Fruit fly (Drosophila melanogaster): Measurements from ENCODE around the gene HGTX.

The HGTX gene

dm6 chr3L:14603160-14603559, 3.8 kb upstream of the HGTX start (continued):
- no peak for TF ChIP-seq Hr51 (GFP tag; optimal IDR thresholded peaks at IDR 0.05)
- no peak for TF ChIP-seq sd (tag; optimal IDR thresholded peaks at IDR 0.05)
- no peak for TF ChIP-seq CG17385 (GFP tag; optimal IDR thresholded peaks at IDR 0.05)
- TF ChIP-seq CTCF (GFP tag; optimal IDR thresholded peaks at IDR 0.05): peak; percentile 79
- no peak for TF ChIP-seq CG9609 (GFP tag; optimal IDR thresholded peaks at IDR 0.05)
- no peak for TF ChIP-seq CG17829 (tag; optimal IDR thresholded peaks at IDR 0.05)
- no peak for TF ChIP-seq CG9817 (tag; optimal IDR thresholded peaks at IDR 0.05)
- no peak for TF ChIP-seq shn (GFP tag; optimal IDR thresholded peaks at IDR 0.05)
- TF ChIP-seq Elba2 (GFP tag; optimal IDR thresholded peaks at IDR 0.05): peak; percentile 42
- no peak for TF ChIP-seq Mrtf (GFP tag; IDR thresholded peaks at IDR 0.05)

- TF ChIP-seq bbx (GFP tag; IDR thresholded peaks at IDR 0.05; ENCODE audit: partially characterized antibody) (peak; percentile 57; the same call in 1 of the 2 replicates), Nf-YC (tag; optimal IDR thresholded peaks at IDR 0.05) (peak; percentile 84), CG2199 (GFP tag; IDR thresholded peaks at IDR 0.05) (0 out of 3 replicates have a peak, but pooled peaks have one; percentile 63), CG9932 (GFP tag; IDR thresholded peaks at IDR 0.05) (no peak), CG14965 (GFP tag; optimal IDR thresholded peaks at IDR 0.05; ENCODE audit: borderline replicate concordance) (no peak), ap (GFP tag; IDR thresholded peaks at IDR 0.05) (no peak), pfk (GFP tag; optimal IDR thresholded peaks at IDR 0.05) (peak; percentile 95), Oli (tag; optimal IDR thresholded peaks at IDR 0.05) (no peak), CG6791 (GFP tag; IDR thresholded peaks at IDR 0.05; ENCODE audit: partially characterized antibody) (peak; percentile 50; the same call in 1 of the 3 replicates), amos (GFP tag; IDR thresholded peaks at IDR 0.05; ENCODE audit: partially characterized antibody) (peak; percentile 14; the same call in 1 of the 2 replicates), z (GFP tag; IDR thresholded peaks at IDR 0.05) (peak; percentile 99), knrl (GFP tag; IDR thresholded peaks at IDR 0.05; ENCODE audit: partially characterized antibody) (no peak), wor (GFP tag; IDR thresholded peaks at IDR 0.05) (no peak), Hand (GFP tag; optimal IDR thresholded peaks at IDR 0.05) (no peak), Nf-YB (GFP tag; optimal IDR thresholded peaks at IDR 0.05) (peak; percentile 83), phol (tag; optimal IDR thresholded peaks at IDR 0.05) (peak; percentile 27), CG2712 (tag; optimal IDR thresholded peaks at IDR 0.05) (peak; percentile 53), CG11456 (GFP tag; IDR thresholded peaks at IDR 0.05) (no peak), CG7357 (GFP tag; IDR thresholded peaks at IDR 0.05) (no peak), cg (GFP tag; optimal IDR thresholded peaks at IDR 0.05) (peak; percentile 51), klu (GFP tag; IDR thresholded peaks at IDR 0.05) (no peak), Trl (optimal IDR thresholded peaks at IDR 0.05) (peak; percentile 34 to 35), Trl (GFP tag; optimal IDR thresholded peaks at IDR 0.05) (no peak), ewg (GFP tag; optimal IDR thresholded peaks at IDR 0.05) (no peak), MBD-R2 (GFP tag; IDR thresholded peaks at IDR 0.05) (no peak)
Measured at dm6 chr3L:14600570-14600969, 1.2 kb upstream of the HGTX start.

dm6 chr3L:14592166-14592565, 7.2 kb downstream of the HGTX start:
- TF ChIP-seq E2f1 (GFP tag; IDR thresholded peaks at IDR 0.05) (no peak), CG16815 (GFP tag; optimal IDR thresholded peaks at IDR 0.05) (no peak), CG1529 (GFP tag; optimal IDR thresholded peaks at IDR 0.05) (no peak), crol (GFP tag; IDR thresholded peaks at IDR 0.05) (peak; percentile 84), Ets65A (GFP tag) (no peak), prd (optimal IDR thresholded peaks at IDR 0.05) (no peak), prd (GFP tag; IDR thresholded peaks at IDR 0.05) (no peak), Dad (GFP tag; optimal IDR thresholded peaks at IDR 0.05) (no peak), zen2 (GFP tag; IDR thresholded peaks at IDR 0.05; ENCODE audit: partially characterized antibody) (no peak), Dll (GFP tag; IDR thresholded peaks at IDR 0.05; ENCODE audit: partially characterized antibody) (no peak), CG1832 (GFP tag; optimal IDR thresholded peaks at IDR 0.05) (peak; percentile 20), pros (GFP tag; optimal IDR thresholded peaks at IDR 0.05) (peak; percentile 50), HLH54F (GFP tag; optimal IDR thresholded peaks at IDR 0.05) (no peak), luna (GFP tag; optimal IDR thresholded peaks at IDR 0.05) (no peak), Ssrp (tag; optimal IDR thresholded peaks at IDR 0.05) (no peak), CG17186 (GFP tag; optimal IDR thresholded peaks at IDR 0.05) (no peak), sqz (GFP tag; optimal IDR thresholded peaks at IDR 0.05) (peak; percentile 89)
